Worm (Caenorhabditis elegans) whole organism, L2 larva: ENCODE data around the gene srh-87.

Experiments
- ama-1 ChIP-seq: fragments of 150-350 bp; optimal IDR thresholded peaks from 2 replicates; lab custom pipeline; 2018; ENCODE audit warnings: inconsistent platforms
- nhr-12 ChIP-seq: fragments of 150-350 bp; optimal IDR thresholded peaks from 2 replicates; lab custom pipeline; 2014; ENCODE audit warnings: missing biosample characterization, missing genetic modification characterization

DNA sequence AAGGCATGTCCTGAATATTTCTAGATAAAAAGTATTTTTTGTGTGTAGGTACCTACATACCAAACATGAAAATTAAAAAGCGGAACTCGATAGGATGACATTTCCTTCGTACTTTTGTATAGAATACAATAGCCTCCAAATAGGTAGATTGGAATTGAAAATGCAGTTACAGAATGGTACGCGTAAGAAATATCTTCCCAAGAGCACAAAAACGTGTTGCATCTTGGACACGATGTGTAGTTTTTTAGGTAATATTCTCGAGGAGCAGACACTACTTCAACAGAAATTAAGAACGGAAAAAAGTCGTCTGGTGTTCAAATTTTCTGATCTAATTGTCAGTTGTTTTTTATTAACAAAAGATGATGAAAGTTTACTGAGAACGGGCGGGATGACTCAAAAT is 41.9 kb upstream of the srh-87 start, which contains the start of gene srh-85:
- no peak for TF ChIP-seq ama-1
- no peak for TF ChIP-seq nhr-12 (tag; lab: Kevin White, UChicago)
